Worm (Caenorhabditis elegans) whole organism, midembryonic: ENCODE data around the gene lgc-54.
A peak's percentile ranks its signal among the peaks of the same experiment; 100 is the strongest.

Source experiments
- T22C8.4 ChIP-seq: fragments of 200-800 bp; sonication (Bioruptor generic); IDR thresholded peaks from 2 replicates; pipeline ENCODE4 v1.3.6; 2022; ENCODE audit warnings: missing genetic modification characterization, missing compliant biosample characterization
- cog-1 ChIP-seq: sonication (generic microtip); optimal IDR thresholded peaks from 2 replicates; lab custom pipeline; 2016; ENCODE audit warnings: missing genetic modification characterization, missing compliant biosample characterization
- flt-1 ChIP-seq: fragments of 200-800 bp; sonication (Bioruptor generic); IDR thresholded peaks from 2 replicates; pipeline ENCODE4 v1.3.6; 2022; ENCODE audit warnings: missing genetic modification characterization, missing compliant biosample characterization
- klf-2 ChIP-seq: fragments of 200-800 bp; sonication (Bioruptor generic); conservative IDR thresholded peaks from 2 replicates; pipeline ENCODE4 v1.3.6; 2022; ENCODE audit warnings: missing genetic modification reagents, missing genetic modification characterization, missing compliant biosample characterization
- med-1 ChIP-seq: sonication (generic microtip); optimal IDR thresholded peaks from 2 replicates; lab custom pipeline; 2017; ENCODE audit warnings: missing genetic modification characterization, mild to moderate bottlenecking, missing compliant biosample characterization, antibody characterized with exemption, missing genetic modification reagents; ENCODE audit not compliant: insufficient read depth
- ref-1 ChIP-seq: fragments of 200-800 bp; sonication (Bioruptor generic); conservative IDR thresholded peaks from 2 replicates; pipeline ENCODE4 v1.3.6; 2022; ENCODE audit warnings: missing genetic modification reagents, missing genetic modification characterization, missing compliant biosample characterization
- tab-1 ChIP-seq: fragments of 200-800 bp; sonication (Bioruptor generic); IDR thresholded peaks from 2 replicates; pipeline ENCODE4 v1.3.6; 2022; ENCODE audit warnings: missing genetic modification characterization, missing compliant biosample characterization
- ztf-23 ChIP-seq: fragments of 200-800 bp; sonication (Bioruptor generic); IDR thresholded peaks from 2 replicates; pipeline ENCODE4 v1.3.6; 2022; ENCODE audit warnings: missing genetic modification reagents, missing genetic modification characterization, missing compliant biosample characterization
- ztf-29 ChIP-seq: fragments of 200-800 bp; sonication (Bioruptor generic); IDR thresholded peaks from 2 replicates; pipeline ENCODE4 v1.3.6; 2022; ENCODE audit warnings: missing genetic modification reagents, missing genetic modification characterization, missing compliant biosample characterization

lgc-54 gene

ce11 chrV:6846507-6846906 lies at the start of gene lgc-54:
lgc-54 (minus strand) TSS chrV:6846607.
- no peak for TF ChIP-seq ztf-23 (GFP tag; lab: Robert Waterston, UW)
- TF ChIP-seq flt-1 (GFP tag; lab: Robert Waterston, UW), result no peak
- no peak for TF ChIP-seq med-1
- TF ChIP-seq tab-1, result no peak
- no peak for TF ChIP-seq T22C8.4
- no peak for TF ChIP-seq ztf-29 (GFP tag; lab: Robert Waterston, UW)
- TF ChIP-seq ref-1, result no peak
- no peak for TF ChIP-seq cog-1 (tag; lab: Kevin White, UChicago)
- no peak for TF ChIP-seq klf-2 (GFP tag; lab: Robert Waterston, UW)

- no peak for TF ChIP-seq klf-2 (GFP tag; lab: Robert Waterston, UW)
- no peak for TF ChIP-seq cog-1 (tag; lab: Kevin White, UChicago)
- TF ChIP-seq ztf-29 (GFP tag; lab: Robert Waterston, UW), result no peak
- TF ChIP-seq ref-1, result no peak
- no peak for TF ChIP-seq med-1
- no peak for TF ChIP-seq T22C8.4
- TF ChIP-seq flt-1 (GFP tag; lab: Robert Waterston, UW), result no peak
- TF ChIP-seq ztf-23 (GFP tag; lab: Robert Waterston, UW), result no peak
- TF ChIP-seq tab-1, result no peak
Observed at ce11 chrV:6894778-6895177, 48.4 kb upstream of the lgc-54 start, which contains the start of gene K11C4.2. K11C4.2 (plus strand) TSS chrV:6895078.

- TF ChIP-seq tab-1 (no peak), klf-2 (GFP tag; lab: Robert Waterston, UW) (no peak), med-1 (no peak), ztf-23 (GFP tag; lab: Robert Waterston, UW) (no peak), T22C8.4 (no peak), ztf-29 (GFP tag; lab: Robert Waterston, UW) (no peak), ref-1 (no peak), flt-1 (GFP tag; lab: Robert Waterston, UW) (no peak), cog-1 (tag; lab: Kevin White, UChicago) (no peak)
Observed at ce11 chrV:6893681-6894080, 47.3 kb upstream of the lgc-54 start.

ce11 chrV:6888828-6889227 lies 42.4 kb upstream of the lgc-54 start:
- peak; percentile 85 for TF ChIP-seq tab-1
- peak; percentile 89 for TF ChIP-seq ztf-23 (GFP tag; lab: Robert Waterston, UW)
- TF ChIP-seq ref-1, result peak; percentile 63; the same call in 1 of the 2 replicates
- TF ChIP-seq T22C8.4, result peak; percentile 68; the same call in 1 of the 2 replicates
- peak; percentile 84 for TF ChIP-seq klf-2 (GFP tag; lab: Robert Waterston, UW)
- peak; percentile 71 for TF ChIP-seq med-1
- peak; percentile 91 for TF ChIP-seq flt-1 (GFP tag; lab: Robert Waterston, UW)
- TF ChIP-seq cog-1 (tag; lab: Kevin White, UChicago), result peak; percentile 41
- TF ChIP-seq ztf-29 (GFP tag; lab: Robert Waterston, UW), result peak; percentile 81

- TF ChIP-seq ref-1 (no peak), ztf-23 (GFP tag; lab: Robert Waterston, UW) (no peak)
Observed at ce11 chrV:6885070-6885469, 38.7 kb upstream of the lgc-54 start.

- TF ChIP-seq klf-2 (GFP tag; lab: Robert Waterston, UW), result no peak
- no peak for TF ChIP-seq flt-1 (GFP tag; lab: Robert Waterston, UW)
- TF ChIP-seq T22C8.4, result no peak
- TF ChIP-seq med-1, result no peak
- TF ChIP-seq ztf-29 (GFP tag; lab: Robert Waterston, UW), result no peak
- TF ChIP-seq cog-1 (tag; lab: Kevin White, UChicago), result no peak
- TF ChIP-seq ref-1, result no peak
- no peak for TF ChIP-seq tab-1
- no peak for TF ChIP-seq ztf-23 (GFP tag; lab: Robert Waterston, UW)
Observed at ce11 chrV:6882452-6882939, 36.1 kb upstream of the lgc-54 start.

- no peak for TF ChIP-seq ztf-29 (GFP tag; lab: Robert Waterston, UW)
- TF ChIP-seq cog-1 (tag; lab: Kevin White, UChicago), result no peak
Observed at ce11 chrV:6881735-6882134, 35.3 kb upstream of the lgc-54 start.

ce11 chrV:6881038-6881437 lies 34.6 kb upstream of the lgc-54 start, which contains the start of gene unc-70:
unc-70 (plus strand) TSS chrV:6881338.
- TF ChIP-seq T22C8.4, result no peak
- TF ChIP-seq ztf-29 (GFP tag; lab: Robert Waterston, UW), result no peak
- no peak for TF ChIP-seq med-1
- no peak for TF ChIP-seq klf-2 (GFP tag; lab: Robert Waterston, UW)
- no peak for TF ChIP-seq ztf-23 (GFP tag; lab: Robert Waterston, UW)
- TF ChIP-seq flt-1 (GFP tag; lab: Robert Waterston, UW), result no peak
- no peak for TF ChIP-seq ref-1
- TF ChIP-seq tab-1, result no peak
- no peak for TF ChIP-seq cog-1 (tag; lab: Kevin White, UChicago)

- TF ChIP-seq cog-1 (tag; lab: Kevin White, UChicago) (no peak), klf-2 (GFP tag; lab: Robert Waterston, UW) (peak; percentile 41; the same call in 1 of the 2 replicates), tab-1 (peak; percentile 71), flt-1 (GFP tag; lab: Robert Waterston, UW) (peak; percentile 60; the same call in 1 of the 2 replicates)
Observed at ce11 chrV:6880623-6881022, 34.2 kb upstream of the lgc-54 start.

ce11 chrV:6879490-6879889 lies 33.1 kb upstream of the lgc-54 start:
- TF ChIP-seq tab-1, result 0 out of 2 replicates have a peak, but pooled peaks have one; percentile 32
- no peak for TF ChIP-seq ref-1
- peak; percentile 69 for TF ChIP-seq cog-1 (tag; lab: Kevin White, UChicago)
- TF ChIP-seq ztf-29 (GFP tag; lab: Robert Waterston, UW), result no peak
- TF ChIP-seq ztf-23 (GFP tag; lab: Robert Waterston, UW), result peak; percentile 58; the same call in 1 of the 2 replicates
- TF ChIP-seq flt-1 (GFP tag; lab: Robert Waterston, UW), result peak; percentile 67; the same call in 1 of the 2 replicates
- TF ChIP-seq T22C8.4, result peak; percentile 93
- no peak for TF ChIP-seq med-1
- no peak for TF ChIP-seq klf-2 (GFP tag; lab: Robert Waterston, UW)
